Fruit fly (Drosophila melanogaster) whole organism, embryonic: ENCODE data around the gene PGAP1.

Experiments
- Asciz ChIP-seq: fragments of 200-800 bp; sonication (Bioruptor generic); optimal IDR thresholded peaks from 2 replicates; lab custom pipeline; 2017; ENCODE audit warnings: missing biosample characterization, mild to moderate bottlenecking, missing genetic modification characterization, missing genetic modification reagents
- Atf-2 ChIP-seq: fragments of 200-800 bp; sonication (Bioruptor generic); optimal IDR thresholded peaks from 2 replicates; lab custom pipeline; 2016; ENCODE audit warnings: missing biosample characterization, missing genetic modification characterization
- Atf3 ChIP-seq: fragments of 200-800 bp; sonication (Bioruptor generic); optimal IDR thresholded peaks from 3 replicates; lab custom pipeline; 2016; ENCODE audit warnings: missing biosample characterization, missing genetic modification characterization
- CG12071 ChIP-seq: fragments of 200-800 bp; sonication (Bioruptor generic); optimal IDR thresholded peaks from 3 replicates; lab custom pipeline; 2018; ENCODE audit warnings: missing biosample characterization, mild to moderate bottlenecking, missing genetic modification characterization
- CG12942 ChIP-seq: fragments of 200-800 bp; sonication (Bioruptor generic); optimal IDR thresholded peaks from 3 replicates; lab custom pipeline; 2016; ENCODE audit warnings: missing biosample characterization, missing genetic modification characterization
- CG14710 ChIP-seq: fragments of 200-800 bp; sonication (Bioruptor generic); optimal IDR thresholded peaks from 3 replicates; lab custom pipeline; 2019; ENCODE audit warnings: missing biosample characterization, mild to moderate bottlenecking, missing genetic modification characterization, moderate library complexity
- CG15479 ChIP-seq: fragments of 200-800 bp; sonication (Bioruptor generic); optimal IDR thresholded peaks from 3 replicates; lab custom pipeline; 2019; ENCODE audit warnings: missing biosample characterization, mild to moderate bottlenecking, missing genetic modification characterization, moderate library complexity
- CG31365 ChIP-seq: fragments of 200-800 bp; sonication (Bioruptor generic); optimal IDR thresholded peaks from 2 replicates; lab custom pipeline; 2018; ENCODE audit warnings: missing biosample characterization, mild to moderate bottlenecking, missing genetic modification characterization
- CG5953 ChIP-seq: fragments of 200-800 bp; sonication (Bioruptor generic); IDR thresholded peaks from 2 replicates; pipeline ENCODE4 v1.3.6; 2022; ENCODE audit warnings: missing biosample characterization, missing genetic modification characterization
- CG6175 ChIP-seq: fragments of 200-800 bp; sonication (Bioruptor generic); IDR thresholded peaks from 3 replicates; pipeline ENCODE4 v1.3.6; 2022; ENCODE audit warnings: missing biosample characterization, missing genetic modification characterization
- CG6654 ChIP-seq: fragments of 200-800 bp; sonication (Bioruptor generic); optimal IDR thresholded peaks from 2 replicates; lab custom pipeline; 2017; ENCODE audit warnings: missing biosample characterization, mild to moderate bottlenecking, missing genetic modification characterization
- CG9797 ChIP-seq: fragments of 200-800 bp; sonication (Bioruptor generic); optimal IDR thresholded peaks from 3 replicates; lab custom pipeline; 2018; ENCODE audit warnings: missing biosample characterization, mild to moderate bottlenecking, missing genetic modification characterization
- Camta ChIP-seq: fragments of 200-800 bp; sonication (Bioruptor generic); optimal IDR thresholded peaks from 2 replicates; lab custom pipeline; 2016; ENCODE audit warnings: missing biosample characterization, missing genetic modification characterization
- CoRest ChIP-seq: fragments of 200-800 bp; sonication (Bioruptor generic); optimal IDR thresholded peaks from 3 replicates; lab custom pipeline; 2018; ENCODE audit warnings: missing biosample characterization, mild to moderate bottlenecking, missing genetic modification characterization, moderate library complexity
- Dip2 ChIP-seq: fragments of 200-800 bp; sonication (Bioruptor generic); IDR thresholded peaks from 2 replicates; pipeline ENCODE4 v1.3.6; 2022; ENCODE audit warnings: missing biosample characterization, missing genetic modification characterization
- Dp ChIP-seq: fragments of 200-800 bp; sonication (Bioruptor generic); optimal IDR thresholded peaks from 2 replicates; lab custom pipeline; 2018; ENCODE audit warnings: missing biosample characterization, mild to moderate bottlenecking, missing genetic modification characterization, moderate library complexity
- Fer3 ChIP-seq: fragments of 200-800 bp; sonication (Bioruptor generic); optimal IDR thresholded peaks from 2 replicates; lab custom pipeline; 2018; ENCODE audit warnings: missing biosample characterization, mild to moderate bottlenecking, missing genetic modification characterization, moderate library complexity
- GATAe ChIP-seq: fragments of 200-800 bp; sonication (Bioruptor generic); conservative IDR thresholded peaks from 2 replicates; pipeline ENCODE4 v1.3.6; 2022; ENCODE audit warnings: missing biosample characterization, missing genetic modification characterization
- Hand ChIP-seq: fragments of 200-800 bp; sonication (Bioruptor generic); optimal IDR thresholded peaks from 2 replicates; lab custom pipeline; 2017; ENCODE audit warnings: mild to moderate bottlenecking, missing biosample characterization, missing genetic modification reagents, missing genetic modification characterization
- HmgD ChIP-seq: fragments of 200-800 bp; sonication (Bioruptor generic); optimal IDR thresholded peaks from 3 replicates; lab custom pipeline; 2016; ENCODE audit warnings: missing biosample characterization, missing genetic modification characterization
- Hmx ChIP-seq: fragments of 200-800 bp; sonication (Bioruptor generic); optimal IDR thresholded peaks from 2 replicates; lab custom pipeline; 2016; ENCODE audit warnings: missing biosample characterization, missing genetic modification characterization
- Hr39 ChIP-seq: fragments of >200 bp; optimal IDR thresholded peaks from 2 replicates; lab custom pipeline; 2017
- Jarid2 ChIP-seq: fragments of 200-800 bp; sonication (Bioruptor generic); optimal IDR thresholded peaks from 3 replicates; lab custom pipeline; 2017; ENCODE audit warnings: mild to moderate bottlenecking, missing biosample characterization, missing genetic modification reagents, missing genetic modification characterization
- Lpt ChIP-seq: fragments of >200 bp; optimal IDR thresholded peaks from 2 replicates; lab custom pipeline; 2018; ENCODE audit warnings: missing biosample characterization, missing genetic modification characterization
- Sox100B ChIP-seq: fragments of 200-800 bp; sonication (Bioruptor generic); optimal IDR thresholded peaks from 3 replicates; lab custom pipeline; 2018; ENCODE audit warnings: missing biosample characterization, mild to moderate bottlenecking, missing genetic modification characterization
- bsh ChIP-seq, 2 experiments: fragments of 200-800 bp; sonication (Bioruptor generic); optimal IDR thresholded peaks; 2 replicates each; lab custom pipeline; 2017 to 2018; ENCODE audit warnings: mild to moderate bottlenecking in 2 of 2, missing biosample characterization in 2 of 2, missing genetic modification characterization in 2 of 2, moderate library complexity in 1 of 2
- cad ChIP-seq: fragments of >200 bp; optimal IDR thresholded peaks from 2 replicates; lab custom pipeline; 2017; ENCODE audit warnings: missing biosample characterization, missing genetic modification characterization
- disco-r ChIP-seq: fragments of 200-800 bp; sonication (Bioruptor generic); optimal IDR thresholded peaks from 2 replicates; lab custom pipeline; 2016; ENCODE audit warnings: missing biosample characterization, missing genetic modification characterization
- en ChIP-seq: fragments of 200-800 bp; sonication (Bioruptor generic); optimal IDR thresholded peaks from 2 replicates; lab custom pipeline; 2016; ENCODE audit warnings: missing biosample characterization, missing genetic modification characterization
- ewg ChIP-seq: fragments of 200-800 bp; sonication (Bioruptor generic); optimal IDR thresholded peaks from 3 replicates; lab custom pipeline; 2017; ENCODE audit warnings: mild to moderate bottlenecking, missing biosample characterization, missing genetic modification reagents, missing genetic modification characterization
- fd64A ChIP-seq: fragments of 200-800 bp; sonication (Bioruptor generic); optimal IDR thresholded peaks from 3 replicates; lab custom pipeline; 2018; ENCODE audit warnings: missing biosample characterization, mild to moderate bottlenecking, missing genetic modification characterization
- h ChIP-seq: fragments of >200 bp; optimal IDR thresholded peaks from 2 replicates; lab custom pipeline; 2017
- ham ChIP-seq: fragments of 200-800 bp; sonication (Bioruptor generic); IDR thresholded peaks from 2 replicates; pipeline ENCODE4 v1.3.6; 2022; ENCODE audit warnings: missing biosample characterization, missing genetic modification characterization
- lilli ChIP-seq: fragments of 200-800 bp; sonication (Bioruptor generic); optimal IDR thresholded peaks from 3 replicates; lab custom pipeline; 2016; ENCODE audit warnings: missing biosample characterization, missing genetic modification characterization
- lmd ChIP-seq: fragments of 200-800 bp; sonication (Bioruptor generic); IDR thresholded peaks from 2 replicates; pipeline ENCODE4 v1.3.6; 2022; ENCODE audit warnings: missing biosample characterization, missing genetic modification characterization
- mld ChIP-seq: fragments of 200-800 bp; sonication (Bioruptor generic); IDR thresholded peaks from 3 replicates; pipeline ENCODE4 v1.3.6; 2022; ENCODE audit warnings: missing biosample characterization, missing genetic modification characterization; ENCODE audit not compliant: partially characterized antibody
- nom ChIP-seq: fragments of 200-800 bp; sonication (Bioruptor generic); optimal IDR thresholded peaks from 2 replicates; lab custom pipeline; 2017; ENCODE audit warnings: missing biosample characterization, missing genetic modification characterization, mild to moderate bottlenecking, moderate library complexity, missing genetic modification reagents
- p53 ChIP-seq: fragments of 200-800 bp; sonication (Bioruptor generic); optimal IDR thresholded peaks from 2 replicates; lab custom pipeline; 2016; ENCODE audit warnings: missing biosample characterization, missing genetic modification characterization
- pan ChIP-seq, 4 experiments: fragments of >200 bp in 3 of 4; fragments of 200-800 bp in 1 of 4; sonication (Bioruptor generic) in 1 of 4; optimal IDR thresholded peaks in 3 of 4; IDR thresholded peaks in 1 of 4; 2 replicates each; pipeline versions ENCODE4 v1.3.6 to Lab custom; 2017 to 2022; ENCODE audit warnings: missing biosample characterization in 2 of 4, missing genetic modification characterization in 2 of 4, mixed read lengths in 1 of 4
- peb ChIP-seq: fragments of 200-800 bp; sonication (Bioruptor generic); IDR thresholded peaks from 2 replicates; pipeline ENCODE4 v1.3.6; 2022; ENCODE audit warnings: missing biosample characterization, missing genetic modification characterization
- pfk ChIP-seq: fragments of 200-800 bp; sonication (Bioruptor generic); optimal IDR thresholded peaks from 2 replicates; lab custom pipeline; 2018; ENCODE audit warnings: missing biosample characterization, mild to moderate bottlenecking, missing genetic modification characterization, moderate library complexity
- repo ChIP-seq: fragments of 200-800 bp; sonication (Bioruptor generic); optimal IDR thresholded peaks from 2 replicates; lab custom pipeline; 2016; ENCODE audit warnings: missing biosample characterization, missing genetic modification characterization
- schlank ChIP-seq: fragments of 200-800 bp; sonication (Bioruptor generic); optimal IDR thresholded peaks from 2 replicates; lab custom pipeline; 2018; ENCODE audit warnings: missing biosample characterization, mild to moderate bottlenecking, missing genetic modification characterization
- sd ChIP-seq: fragments of 200-800 bp; sonication (Bioruptor generic); optimal IDR thresholded peaks from 3 replicates; lab custom pipeline; 2018; ENCODE audit warnings: missing biosample characterization, mild to moderate bottlenecking, missing genetic modification characterization, moderate library complexity
- seq ChIP-seq: fragments of 200-800 bp; sonication (Bioruptor generic); IDR thresholded peaks from 2 replicates; pipeline ENCODE4 v1.3.6; 2022; ENCODE audit warnings: missing biosample characterization, missing genetic modification characterization
- sna ChIP-seq: fragments of 200-800 bp; sonication (Bioruptor generic); IDR thresholded peaks from 2 replicates; pipeline ENCODE4 v1.3.6; 2022; ENCODE audit warnings: missing biosample characterization, missing genetic modification characterization; ENCODE audit not compliant: partially characterized antibody
- ssp ChIP-seq: fragments of 200-800 bp; sonication (Bioruptor generic); IDR thresholded peaks from 2 replicates; pipeline ENCODE4 v1.3.6; 2022; ENCODE audit warnings: missing biosample characterization, missing genetic modification characterization
- tna ChIP-seq: fragments of 200-800 bp; sonication (Bioruptor generic); IDR thresholded peaks from 2 replicates; pipeline ENCODE4 v1.3.6; 2022; ENCODE audit warnings: missing biosample characterization, missing genetic modification characterization; ENCODE audit not compliant: partially characterized antibody
- vnd ChIP-seq: fragments of 200-800 bp; sonication (Bioruptor generic); IDR thresholded peaks from 3 replicates; pipeline ENCODE4 v1.3.6; 2022; ENCODE audit warnings: missing biosample characterization, missing genetic modification characterization; ENCODE audit not compliant: partially characterized antibody
- zen2 ChIP-seq: fragments of 200-800 bp; sonication (Bioruptor generic); IDR thresholded peaks from 3 replicates; pipeline ENCODE4 v1.3.6; 2022; ENCODE audit warnings: missing biosample characterization, missing genetic modification characterization; ENCODE audit not compliant: partially characterized antibody

PGAP1 gene

dm6 chrX:5638588-5638987 lies 50.7 kb downstream of the PGAP1 start (continued):
- TF ChIP-seq CG6175 (GFP tag; lab: Robert Waterston, UW) (0 out of 3 replicates have a peak, but pooled peaks have one; percentile 14), repo (GFP tag; lab: Kevin White, UChicago) (peak; percentile 50), tna (GFP tag; lab: Robert Waterston, UW) (no peak), Dip2 (GFP tag; lab: Robert Waterston, UW) (no peak), CG5953 (peak; percentile 60), CG6654 (GFP tag; lab: Kevin White, UChicago) (peak; percentile 40), Lpt (GFP tag; lab: Kevin White, UChicago) (no peak), Atf-2 (GFP tag; lab: Kevin White, UChicago) (peak; percentile 10), h (no peak), CG31365 (tag; lab: Kevin White, UChicago) (peak; percentile 8), Hand (GFP tag; lab: Kevin White, UChicago) (peak; percentile 60), p53 (no peak), Fer3 (tag; lab: Kevin White, UChicago) (peak; percentile 46), ham (GFP tag; lab: Robert Waterston, UW) (0 out of 2 replicates have a peak, but pooled peaks have one; percentile 14), Sox100B (GFP tag; lab: Kevin White, UChicago) (no peak), lilli (peak; percentile 63), schlank (peak; percentile 35), Asciz (GFP tag; lab: Kevin White, UChicago) (peak; percentile 19), ssp (GFP tag; lab: Robert Waterston, UW) (0 out of 2 replicates have a peak, but pooled peaks have one; percentile 18), pfk (GFP tag; lab: Kevin White, UChicago) (no peak), sd (tag; lab: Kevin White, UChicago) (no peak), Dp (GFP tag; lab: Kevin White, UChicago) (no peak), Jarid2 (GFP tag; lab: Kevin White, UChicago) (no peak), CG9797 (no peak), CoRest (tag; lab: Kevin White, UChicago) (peak; percentile 45), Hr39 (lab: Kevin White, UChicago) (no peak), HmgD (GFP tag; lab: Kevin White, UChicago) (peak; percentile 37), CG12942 (no peak), vnd (GFP tag; lab: Robert Waterston, UW) (no peak), mld (GFP tag; lab: Robert Waterston, UW) (no peak), disco-r (GFP tag; lab: Kevin White, UChicago) (no peak), ewg (GFP tag; lab: Kevin White, UChicago) (peak; percentile 17), sna (GFP tag; lab: Robert Waterston, UW) (no peak), CG14710 (no peak), en (GFP tag; lab: Kevin White, UChicago) (no peak), bsh (GFP tag; optimal IDR thresholded peaks at IDR 0.05; lab: Kevin White, UChicago) (peak in 1 of 2 experiments; percentile 70), zen2 (GFP tag; lab: Robert Waterston, UW) (no peak), fd64A (GFP tag; lab: Kevin White, UChicago) (no peak), lmd (GFP tag; lab: Robert Waterston, UW) (peak; percentile 67), CG12071 (GFP tag; lab: Kevin White, UChicago) (peak; percentile 53), CG15479 (GFP tag; lab: Kevin White, UChicago) (no peak), cad (GFP tag; lab: Kevin White, UChicago) (no peak), peb (GFP tag; lab: Robert Waterston, UW) (peak; percentile 49; the same call in 1 of the 2 replicates), Camta (GFP tag; lab: Kevin White, UChicago) (no peak), pan (optimal IDR thresholded peaks at IDR 0.05; lab: Kevin White, UChicago) (no peak), pan (GFP tag; optimal IDR thresholded peaks at IDR 0.05 in 1 of 2, IDR thresholded peaks at IDR 0.05 in 1 of 2) (peak in 1 of 2 experiments; percentile 69), Hmx (GFP tag; lab: Kevin White, UChicago) (no peak), GATAe (GFP tag; lab: Robert Waterston, UW) (no peak), nom (no peak), Atf3 (no peak), seq (GFP tag; lab: Robert Waterston, UW) (peak; percentile 46; the same call in 1 of the 2 replicates)
